Worm (Caenorhabditis elegans): ENCODE data around the gene F54D5.17.

The F54D5.17 gene

ce11 chrII:11547254-11547687 is 9.2 kb upstream of the F54D5.17 start, which contains the start of gene F54D5.7 (continued):
- TF ChIP-seq F26F4.8 (GFP tag; conservative IDR thresholded peaks at IDR 0.05) (no peak), mxl-3 (GFP tag; optimal IDR thresholded peaks at IDR 0.05) (peak; percentile 84), ceh-20 (GFP tag; IDR thresholded peaks at IDR 0.05) (no peak), hif-1 (tag; optimal IDR thresholded peaks at IDR 0.05) (no peak), snpc-4 (tag; optimal IDR thresholded peaks at IDR 0.05) (no peak), nhr-111 (GFP tag; optimal IDR thresholded peaks at IDR 0.05) (no peak), nhr-10 (tag; optimal IDR thresholded peaks at IDR 0.05) (peak; percentile 15), nhr-237 (tag; optimal IDR thresholded peaks at IDR 0.05) (no peak), mes-2 (tag; optimal IDR thresholded peaks at IDR 0.05; ENCODE audit: poor library complexity, severe bottlenecking) (no peak), nhr-77 (tag; optimal IDR thresholded peaks at IDR 0.05) (no peak), egl-27 (tag; optimal IDR thresholded peaks at IDR 0.05) (no peak), spr-3 (GFP tag; optimal IDR thresholded peaks at IDR 0.05) (peak; percentile 56), ceh-32 (tag; optimal IDR thresholded peaks at IDR 0.05; ENCODE audit: poor library complexity) (no peak), ztf-11 (tag; optimal IDR thresholded peaks at IDR 0.05) (no peak), sdz-12 (GFP tag; optimal IDR thresholded peaks at IDR 0.05) (no peak), mxl-2 (GFP tag; conservative IDR thresholded peaks at IDR 0.05) (peak; percentile 65; the same call in 1 of the 2 replicates), fkh-10 (GFP tag; optimal IDR thresholded peaks at IDR 0.05) (no peak), nhr-6 (tag; optimal IDR thresholded peaks at IDR 0.05) (no peak), zfp-3 (GFP tag; conservative IDR thresholded peaks at IDR 0.05) (peak; percentile 92), attf-4 (tag; optimal IDR thresholded peaks at IDR 0.05) (no peak), skn-1 (tag; optimal IDR thresholded peaks at IDR 0.05) (no peak), nhr-28 (tag; optimal IDR thresholded peaks at IDR 0.05) (peak; percentile 47), lin-13 (GFP tag; optimal IDR thresholded peaks at IDR 0.05) (peak; percentile 81), F44E2.7 (GFP tag; IDR thresholded peaks at IDR 0.05) (no peak), gei-8 (GFP tag; optimal IDR thresholded peaks at IDR 0.05) (peak; percentile 12), snpc-1.2 (GFP tag; IDR thresholded peaks at IDR 0.05) (peak; percentile 81), spr-1 (tag; optimal IDR thresholded peaks at IDR 0.05) (peak; percentile 55), nhr-41 (GFP tag; IDR thresholded peaks at IDR 0.05) (0 out of 2 replicates have a peak, but pooled peaks have one; percentile 33), lin-38 (GFP tag; IDR thresholded peaks at IDR 0.05) (peak; percentile 81), nhr-11 (tag; optimal IDR thresholded peaks at IDR 0.05) (no peak), daf-16 (GFP tag; optimal IDR thresholded peaks at IDR 0.05) (peak in 1 of 2 experiments; percentile 42), daf-16 (tag; optimal IDR thresholded peaks at IDR 0.05) (peak; percentile 58), hmg-1.1 (GFP tag; IDR thresholded peaks at IDR 0.05) (peak; percentile 49; the same call in 1 of the 2 replicates), rbr-2 (tag; optimal IDR thresholded peaks at IDR 0.05) (peak; percentile 28), ces-1 (GFP tag; optimal IDR thresholded peaks at IDR 0.05) (no peak), ama-1 (optimal IDR thresholded peaks at IDR 0.05) (peak; percentile 76), hlh-11 (tag; optimal IDR thresholded peaks at IDR 0.05) (peak; percentile 76), lir-3 (tag; optimal IDR thresholded peaks at IDR 0.05) (no peak), ceh-62 (tag; optimal IDR thresholded peaks at IDR 0.05) (no peak), F37D6.2 (tag; optimal IDR thresholded peaks at IDR 0.05) (no peak), T20F7.1 (GFP tag; optimal IDR thresholded peaks at IDR 0.05) (peak; percentile 75), Y5F2A.4 (GFP tag; optimal IDR thresholded peaks at IDR 0.05) (no peak), mep-1 (tag; optimal IDR thresholded peaks at IDR 0.05) (peak; percentile 77), T26A8.4 (GFP tag; IDR thresholded peaks at IDR 0.05) (peak; percentile 82), Y105C5A.15 (GFP tag; IDR thresholded peaks at IDR 0.05) (no peak), jun-1 (tag; optimal IDR thresholded peaks at IDR 0.05) (no peak), madf-9 (GFP tag; conservative IDR thresholded peaks at IDR 0.05) (peak; percentile 36; the same call in 1 of the 2 replicates), dmd-9 (GFP tag; IDR thresholded peaks at IDR 0.05) (no peak), zip-11 (GFP tag; IDR thresholded peaks at IDR 0.05) (no peak), fos-1 (tag; optimal IDR thresholded peaks at IDR 0.05) (no peak), saeg-2 (GFP tag; IDR thresholded peaks at IDR 0.05) (no peak), mdl-1 (tag; optimal IDR thresholded peaks at IDR 0.05) (peak; percentile 65 to 72), zip-2 (tag; optimal IDR thresholded peaks at IDR 0.05) (peak; percentile 33)

Data from whole organism, L4 larva.